Worm (Caenorhabditis elegans) whole organism, midembryonic: ENCODE results near the gene ZK938.3.

Experiments used
- T22C8.4 ChIP-seq: fragments of 200-800 bp; sonication (Bioruptor generic); IDR thresholded peaks from 2 replicates; pipeline ENCODE4 v1.3.6; 2022; ENCODE audit warnings: missing genetic modification characterization, missing compliant biosample characterization
- cog-1 ChIP-seq: sonication (generic microtip); optimal IDR thresholded peaks from 2 replicates; lab custom pipeline; 2016; ENCODE audit warnings: missing genetic modification characterization, missing compliant biosample characterization
- flt-1 ChIP-seq: fragments of 200-800 bp; sonication (Bioruptor generic); IDR thresholded peaks from 2 replicates; pipeline ENCODE4 v1.3.6; 2022; ENCODE audit warnings: missing genetic modification characterization, missing compliant biosample characterization
- klf-2 ChIP-seq: fragments of 200-800 bp; sonication (Bioruptor generic); conservative IDR thresholded peaks from 2 replicates; pipeline ENCODE4 v1.3.6; 2022; ENCODE audit warnings: missing genetic modification reagents, missing genetic modification characterization, missing compliant biosample characterization
- med-1 ChIP-seq: sonication (generic microtip); optimal IDR thresholded peaks from 2 replicates; lab custom pipeline; 2017; ENCODE audit warnings: missing genetic modification characterization, mild to moderate bottlenecking, missing compliant biosample characterization, antibody characterized with exemption, missing genetic modification reagents; ENCODE audit not compliant: insufficient read depth
- ref-1 ChIP-seq: fragments of 200-800 bp; sonication (Bioruptor generic); conservative IDR thresholded peaks from 2 replicates; pipeline ENCODE4 v1.3.6; 2022; ENCODE audit warnings: missing genetic modification reagents, missing genetic modification characterization, missing compliant biosample characterization
- tab-1 ChIP-seq: fragments of 200-800 bp; sonication (Bioruptor generic); IDR thresholded peaks from 2 replicates; pipeline ENCODE4 v1.3.6; 2022; ENCODE audit warnings: missing genetic modification characterization, missing compliant biosample characterization
- ztf-23 ChIP-seq: fragments of 200-800 bp; sonication (Bioruptor generic); IDR thresholded peaks from 2 replicates; pipeline ENCODE4 v1.3.6; 2022; ENCODE audit warnings: missing genetic modification reagents, missing genetic modification characterization, missing compliant biosample characterization
- ztf-29 ChIP-seq: fragments of 200-800 bp; sonication (Bioruptor generic); IDR thresholded peaks from 2 replicates; pipeline ENCODE4 v1.3.6; 2022; ENCODE audit warnings: missing genetic modification reagents, missing genetic modification characterization, missing compliant biosample characterization

ZK938.3 gene

ce11 chrII:9782337-9782736 lies 51.4 kb downstream of the ZK938.3 start, which contains the start of gene T10B9.14:
Gene T10B9.14 (minus strand): TSS chrII:9782437.
- TF ChIP-seq med-1 (GFP tag; lab: Kevin White, UChicago) (no peak), ztf-23 (GFP tag; lab: Robert Waterston, UW) (no peak), cog-1 (tag; lab: Kevin White, UChicago) (no peak), ztf-29 (GFP tag; lab: Robert Waterston, UW) (no peak), T22C8.4 (GFP tag; lab: Robert Waterston, UW) (no peak), tab-1 (no peak), flt-1 (no peak), ref-1 (GFP tag; lab: Robert Waterston, UW) (no peak), klf-2 (no peak)

ce11 chrII:9781842-9782241 lies 51.9 kb downstream of the ZK938.3 start, which contains the start of gene cyp-13A1:
Gene cyp-13A1 (minus strand): TSS chrII:9781997.
- TF ChIP-seq ztf-29 (GFP tag; lab: Robert Waterston, UW) (no peak), T22C8.4 (GFP tag; lab: Robert Waterston, UW) (no peak), med-1 (GFP tag; lab: Kevin White, UChicago) (no peak)
